Fruit fly (Drosophila melanogaster): ENCODE measurements around the gene CG31693.

CG31693 gene

DNA sequence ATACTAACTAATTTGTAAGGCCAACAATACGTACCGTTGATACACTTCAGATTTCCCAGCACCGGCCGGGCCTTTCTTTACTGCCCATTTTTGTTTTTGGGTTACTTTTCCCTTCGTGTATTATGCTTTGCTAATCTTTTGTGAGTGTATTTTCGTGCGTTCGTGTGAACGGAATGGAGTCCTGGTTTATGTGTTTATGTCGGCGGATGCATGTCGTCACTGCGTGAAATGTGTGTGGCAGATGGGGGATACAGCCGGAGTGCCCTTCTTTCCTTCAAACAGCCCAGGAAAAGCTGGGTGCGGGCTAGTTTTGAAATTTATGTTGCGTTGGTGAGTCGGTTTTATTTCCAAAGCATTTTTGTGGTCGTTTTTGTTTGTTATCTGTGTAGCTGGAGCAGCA lies 40.1 kb upstream of the CG31693 start:
- TF ChIP-seq Mad (GFP tag; optimal IDR thresholded peaks at IDR 0.05): no peak
- TF ChIP-seq CG5180 (GFP tag; optimal IDR thresholded peaks at IDR 0.05): no peak
- TF ChIP-seq YL-1 (GFP tag; optimal IDR thresholded peaks at IDR 0.05): no peak
- TF ChIP-seq twi (tag; optimal IDR thresholded peaks at IDR 0.05): peak; percentile 52
- no peak for TF ChIP-seq CG16863 (GFP tag; optimal IDR thresholded peaks at IDR 0.05)
- TF ChIP-seq CG2199 (GFP tag; IDR thresholded peaks at IDR 0.05): peak; percentile 66; the same call in 1 of the 3 replicates
- TF ChIP-seq ewg (GFP tag; optimal IDR thresholded peaks at IDR 0.05): no peak
- TF ChIP-seq sima (GFP tag; optimal IDR thresholded peaks at IDR 0.05): no peak
- TF ChIP-seq MESR4 (GFP tag; optimal IDR thresholded peaks at IDR 0.05): no peak
- TF ChIP-seq Usf (GFP tag; optimal IDR thresholded peaks at IDR 0.05): no peak
- TF ChIP-seq D19A (tag; optimal IDR thresholded peaks at IDR 0.05): peak; percentile 29

DNA sequence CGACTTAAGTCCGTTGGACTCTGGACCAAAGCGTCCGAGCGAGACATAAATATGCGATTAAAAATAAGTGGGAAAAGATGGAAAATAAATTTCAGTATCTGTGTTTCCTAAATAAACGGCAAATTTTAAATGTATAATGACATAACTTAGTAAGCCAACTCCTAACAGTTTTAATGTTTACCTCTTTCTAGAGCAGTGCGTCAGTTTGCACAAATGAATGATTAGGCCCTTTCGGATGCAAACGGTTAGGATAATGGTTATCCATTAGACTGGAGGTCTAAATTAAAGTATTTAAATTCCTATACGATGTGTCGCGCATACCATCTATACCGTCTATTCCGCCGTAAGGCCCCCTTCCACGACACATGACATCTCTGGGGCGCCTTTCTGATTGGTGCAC lies 22.2 kb upstream of the CG31693 start, which contains the start of gene CG2528:
Gene CG2528, minus strand, starts transcription at position 101 of the 400 bp plus-strand sequence.
- TF ChIP-seq ttk (GFP tag; IDR thresholded peaks at IDR 0.05) (no peak), Stat92E (GFP tag; optimal IDR thresholded peaks at IDR 0.05) (no peak), ind (GFP tag; optimal IDR thresholded peaks at IDR 0.05) (no peak), Drgx (GFP tag; IDR thresholded peaks at IDR 0.05) (no peak), CG4282 (GFP tag; optimal IDR thresholded peaks at IDR 0.05) (no peak)

- no peak for TF ChIP-seq Nf-YC (tag; optimal IDR thresholded peaks at IDR 0.05)
- TF ChIP-seq Oli (tag; optimal IDR thresholded peaks at IDR 0.05): no peak
- TF ChIP-seq CG17328 (GFP tag; IDR thresholded peaks at IDR 0.05): no peak
- TF ChIP-seq CG30431 (GFP tag; optimal IDR thresholded peaks at IDR 0.05): no peak
- no peak for TF ChIP-seq CG9609 (GFP tag; optimal IDR thresholded peaks at IDR 0.05)
- no peak for TF ChIP-seq tx (GFP tag; optimal IDR thresholded peaks at IDR 0.05)
- no peak for TF ChIP-seq Aef1 (GFP tag; IDR thresholded peaks at IDR 0.05)
- no peak for TF ChIP-seq hkb (optimal IDR thresholded peaks at IDR 0.05)
- no peak for TF ChIP-seq hkb (GFP tag; IDR thresholded peaks at IDR 0.05)
- no peak for TF ChIP-seq al (GFP tag; IDR thresholded peaks at IDR 0.05)
- no peak for TF ChIP-seq ac (GFP tag; optimal IDR thresholded peaks at IDR 0.05)
- TF ChIP-seq Abd-B (GFP tag; optimal IDR thresholded peaks at IDR 0.05): no peak
- no peak for TF ChIP-seq CG33557 (GFP tag; optimal IDR thresholded peaks at IDR 0.05)
- TF ChIP-seq CG2199 (GFP tag; IDR thresholded peaks at IDR 0.05): no peak
- no peak for TF ChIP-seq CG1529 (GFP tag; optimal IDR thresholded peaks at IDR 0.05)
- TF ChIP-seq gcm2 (GFP tag; optimal IDR thresholded peaks at IDR 0.05): no peak
These were observed 21.6 kb upstream of the CG31693 start for dm6 chr2L:21993377-21993776.

dm6 chr2L:22018861-22019270 lies 3.9 kb downstream of the CG31693 start, which contains the start of gene tio:
Gene tio (plus strand): TSS chr2L:22019208.
- TF ChIP-seq Med (GFP tag): peak; percentile 83
- peak; percentile 66 for TF ChIP-seq CG13287 (GFP tag; IDR thresholded peaks at IDR 0.05; ENCODE audit: partially characterized antibody)
- TF ChIP-seq CG11695 (GFP tag; IDR thresholded peaks at IDR 0.05): peak; percentile 24; the same call in 1 of the 3 replicates
- TF ChIP-seq zen2 (GFP tag; IDR thresholded peaks at IDR 0.05; ENCODE audit: partially characterized antibody): peak; percentile 76
- 0 out of 2 replicates have a peak, but pooled peaks have one; percentile 36 for TF ChIP-seq Drgx (GFP tag; IDR thresholded peaks at IDR 0.05)
- 0 out of 3 replicates have a peak, but pooled peaks have one; percentile 13 for TF ChIP-seq CG11456 (GFP tag; IDR thresholded peaks at IDR 0.05)
- TF ChIP-seq danr (GFP tag; IDR thresholded peaks at IDR 0.05): no peak
- peak; percentile 62; the same call in 2 of the 3 replicates for TF ChIP-seq Doc3 (GFP tag; IDR thresholded peaks at IDR 0.05; ENCODE audit: partially characterized antibody)
- TF ChIP-seq da (GFP tag; optimal IDR thresholded peaks at IDR 0.05): peak; percentile 6
- TF ChIP-seq CG17802 (tag; optimal IDR thresholded peaks at IDR 0.05): no peak
- peak; percentile 51 for TF ChIP-seq Side (GFP tag; optimal IDR thresholded peaks at IDR 0.05)
- peak; percentile 14; the same call in 1 of the 2 replicates for TF ChIP-seq stc (GFP tag; IDR thresholded peaks at IDR 0.05)
- peak; percentile 84 for TF ChIP-seq kni (GFP tag; optimal IDR thresholded peaks at IDR 0.05)
- no peak for TF ChIP-seq CG11398 (GFP tag; optimal IDR thresholded peaks at IDR 0.05)
- no peak for TF ChIP-seq ERR (GFP tag; optimal IDR thresholded peaks at IDR 0.05)
- no peak for TF ChIP-seq row (GFP tag; IDR thresholded peaks at IDR 0.05)
- peak; percentile 98 for TF ChIP-seq chinmo (GFP tag; IDR thresholded peaks at IDR 0.05; ENCODE audit: partially characterized antibody)
- peak; percentile 43 for TF ChIP-seq CG1832 (GFP tag; optimal IDR thresholded peaks at IDR 0.05)

All from whole organism, embryonic.